Worm (Caenorhabditis elegans) whole organism, mixed stage, embryonic: ENCODE results near the gene tag-294.

Experiments
- hlh-1 ChIP-seq: fragments of 150-350 bp; optimal IDR thresholded peaks from 2 replicates; lab custom pipeline; 2014; ENCODE audit warnings: missing biosample characterization, missing genetic modification reagents, missing genetic modification characterization
- nhr-76 ChIP-seq: sonication (generic microtip); optimal IDR thresholded peaks from 2 replicates; lab custom pipeline; 2017; ENCODE audit warnings: missing biosample characterization, missing genetic modification characterization
- unc-39 ChIP-seq: fragments of 150-350 bp; optimal IDR thresholded peaks from 2 replicates; lab custom pipeline; 2014; ENCODE audit warnings: missing biosample characterization, missing genetic modification characterization
- ztf-11 ChIP-seq: fragments of 150-350 bp; optimal IDR thresholded peaks from 2 replicates; lab custom pipeline; 2014; ENCODE audit warnings: missing biosample characterization, missing genetic modification characterization

DNA sequence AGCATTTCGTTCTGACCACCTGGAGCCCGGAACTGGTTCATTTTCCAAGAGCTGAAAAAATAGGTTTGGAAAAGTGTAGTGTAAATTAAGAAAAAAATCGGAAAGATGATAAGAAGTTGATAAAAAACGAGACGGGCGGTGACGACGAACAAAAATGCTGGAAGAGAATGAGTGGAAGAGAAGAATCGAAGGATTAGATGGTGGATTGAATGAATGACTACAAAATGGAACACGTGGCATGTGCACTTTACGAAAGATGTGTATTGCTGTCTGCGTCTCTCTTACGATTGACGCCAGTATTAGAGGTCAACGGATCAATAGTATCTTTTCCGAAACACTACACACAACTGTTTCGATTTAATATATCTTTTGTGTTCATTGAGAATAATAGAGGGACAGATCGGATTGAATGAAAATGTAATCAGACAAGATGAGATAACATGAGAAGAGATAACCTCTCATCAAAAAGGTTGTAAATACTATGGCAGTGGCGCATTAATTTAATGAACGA is 17.5 kb upstream of the tag-294 start, which contains the start of gene sft-4:
- TF ChIP-seq hlh-1 (tag; lab: Kevin White, UChicago), result peak; percentile 80
- TF ChIP-seq unc-39 (tag; lab: Kevin White, UChicago), result no peak
- TF ChIP-seq ztf-11 (tag; lab: Kevin White, UChicago), result no peak
- no peak for TF ChIP-seq nhr-76 (tag; lab: Kevin White, UChicago)
